Worm (Caenorhabditis elegans): ENCODE data around the gene mab-10.

DNA sequence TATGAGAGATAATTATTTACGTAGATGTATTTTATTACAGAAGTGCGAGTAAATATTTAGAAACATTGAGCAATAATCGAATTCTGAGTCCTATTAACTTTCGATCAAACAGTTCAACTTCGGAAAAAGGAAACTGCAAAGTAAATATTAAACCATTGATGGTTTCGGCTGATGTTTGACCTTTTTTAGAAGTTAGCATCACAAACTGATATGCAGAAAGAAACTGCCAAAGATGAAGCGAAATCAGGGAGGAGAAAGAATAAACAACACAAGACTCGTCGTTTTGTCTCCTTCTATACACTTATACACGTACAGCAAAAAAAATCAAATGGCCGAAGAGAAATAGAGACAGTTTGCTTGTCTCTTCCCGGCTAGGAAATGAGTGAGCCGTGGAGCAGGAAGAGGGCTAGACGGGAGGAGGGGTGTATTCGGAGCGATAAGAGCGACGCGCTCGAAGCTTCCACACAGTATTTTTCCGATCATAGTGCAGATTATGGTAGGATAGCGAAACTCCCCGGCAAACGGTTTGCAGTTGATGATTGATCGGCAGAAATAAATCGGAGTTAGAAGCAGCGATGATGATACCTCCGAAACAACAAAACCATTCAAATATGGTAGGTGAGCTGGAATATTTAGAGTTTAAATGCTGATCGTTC, 28.8 kb downstream of the mab-10 start:
- TF ChIP-seq unc-62 (GFP tag; optimal IDR thresholded peaks at IDR 0.05), result no peak
- TF ChIP-seq rnt-1 (tag; optimal IDR thresholded peaks at IDR 0.05), result peak; percentile 22
- TF ChIP-seq fkh-10 (GFP tag; optimal IDR thresholded peaks at IDR 0.05), result no peak
- TF ChIP-seq ztf-11 (tag; optimal IDR thresholded peaks at IDR 0.05), result no peak
- no peak for TF ChIP-seq nhr-85 (tag)
- TF ChIP-seq sptf-1 (tag; optimal IDR thresholded peaks at IDR 0.05), result no peak
- no peak for TF ChIP-seq ets-5 (GFP tag; IDR thresholded peaks at IDR 0.05)
- no peak for TF ChIP-seq aly-2 (tag; optimal IDR thresholded peaks at IDR 0.05)
- no peak for TF ChIP-seq fos-1 (tag; optimal IDR thresholded peaks at IDR 0.05)
- no peak for TF ChIP-seq ztf-4 (tag; optimal IDR thresholded peaks at IDR 0.05)
- TF ChIP-seq ceh-82 (tag; optimal IDR thresholded peaks at IDR 0.05), result no peak
- no peak for TF ChIP-seq pqm-1 (tag; optimal IDR thresholded peaks at IDR 0.05)
- TF ChIP-seq lin-39 (tag; optimal IDR thresholded peaks at IDR 0.05), result no peak
- TF ChIP-seq snu-23 (GFP tag; optimal IDR thresholded peaks at IDR 0.05), result no peak

All from whole organism, L1 larva.